Fruit fly (Drosophila melanogaster) whole organism, pupa: ENCODE measurements around the gene Hipk.

Source experiments
- CG13204 ChIP-seq: fragments of 200-800 bp; sonication (Bioruptor generic); optimal IDR thresholded peaks from 2 replicates; lab custom pipeline; 2018; ENCODE audit warnings: missing biosample characterization, mild to moderate bottlenecking, missing genetic modification characterization, moderate library complexity
- CG4496 ChIP-seq: fragments of 200-800 bp; sonication (Bioruptor generic); IDR thresholded peaks from 3 replicates; pipeline ENCODE4 v1.3.6; 2022; ENCODE audit warnings: missing biosample characterization, missing genetic modification characterization
- CG8301 ChIP-seq: fragments of 200-800 bp; sonication (Bioruptor generic); optimal IDR thresholded peaks from 2 replicates; lab custom pipeline; 2018; ENCODE audit warnings: missing biosample characterization, mild to moderate bottlenecking, missing genetic modification characterization
- D1 ChIP-seq: fragments of 200-800 bp; sonication (Bioruptor generic); optimal IDR thresholded peaks from 2 replicates; lab custom pipeline; 2018; ENCODE audit warnings: missing biosample characterization, mild to moderate bottlenecking, missing genetic modification characterization, moderate library complexity
- EcR ChIP-seq: fragments of 200-800 bp; sonication (Bioruptor generic); optimal IDR thresholded peaks from 3 replicates; lab custom pipeline; 2019; ENCODE audit warnings: missing biosample characterization, missing genetic modification characterization, mild to moderate bottlenecking, moderate library complexity, missing genetic modification reagents
- Pif1B ChIP-seq: fragments of 200-800 bp; sonication (Bioruptor generic); optimal IDR thresholded peaks from 3 replicates; lab custom pipeline; 2016; ENCODE audit warnings: missing biosample characterization, missing genetic modification characterization

DNA sequence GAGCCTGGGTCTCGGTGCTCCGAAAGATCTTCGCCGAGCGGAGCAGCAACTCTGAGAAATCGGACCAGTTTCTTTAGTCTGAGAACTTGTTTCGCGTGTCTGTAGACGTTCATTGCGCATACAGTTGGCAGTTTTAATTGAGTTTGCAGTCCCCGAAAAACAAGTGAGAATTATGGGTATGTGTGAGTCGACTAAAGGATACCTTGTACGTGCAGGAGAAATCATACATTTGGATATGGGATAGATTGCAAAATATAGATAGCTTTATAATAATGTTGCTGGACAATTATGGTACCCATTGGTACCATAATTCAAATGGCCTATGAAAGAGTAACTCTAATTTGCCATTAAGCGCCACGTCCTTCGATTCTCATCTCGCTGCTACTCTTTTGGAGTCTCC is 9.6 kb downstream of the Hipk start:
- TF ChIP-seq EcR, result no peak
- no peak for TF ChIP-seq D1
- peak; percentile 27; the same call in 1 of the 3 replicates for TF ChIP-seq CG4496 (GFP tag; lab: Robert Waterston, UW)
- no peak for TF ChIP-seq Pif1B (GFP tag; lab: Kevin White, UChicago)
- no peak for TF ChIP-seq CG13204
- TF ChIP-seq CG8301, result no peak
